Fruit fly (Drosophila melanogaster) whole organism, prepupa: ENCODE measurements around the gene CG10232.

Experiments used
- Blimp-1 ChIP-seq: fragments of 200-800 bp; sonication (Bioruptor generic); optimal IDR thresholded peaks from 3 replicates; lab custom pipeline; 2017; ENCODE audit warnings: missing biosample characterization, missing genetic modification characterization, mild to moderate bottlenecking, moderate library complexity, missing genetic modification reagents
- CG11902 ChIP-seq: fragments of 200-800 bp; sonication (Bioruptor generic); optimal IDR thresholded peaks from 3 replicates; lab custom pipeline; 2016; ENCODE audit warnings: missing biosample characterization, missing genetic modification characterization
- CG6854 ChIP-seq: fragments of 200-800 bp; sonication (Bioruptor generic); optimal IDR thresholded peaks from 2 replicates; lab custom pipeline; 2017; ENCODE audit warnings: missing biosample characterization, mild to moderate bottlenecking, missing genetic modification characterization
- Gug ChIP-seq: fragments of 200-800 bp; sonication (Bioruptor generic); IDR thresholded peaks from 2 replicates; pipeline ENCODE4 v1.3.6; 2022; ENCODE audit warnings: missing biosample characterization, missing genetic modification characterization
- Hr4 ChIP-seq: fragments of 200-800 bp; sonication (Bioruptor generic); optimal IDR thresholded peaks from 3 replicates; lab custom pipeline; 2016; ENCODE audit warnings: missing biosample characterization, missing genetic modification characterization

dm6 chr3R:23675646-23676045 is 45.8 kb downstream of the CG10232 start:
- peak; percentile 20 for TF ChIP-seq Hr4 (GFP tag; lab: Kevin White, UChicago)
- TF ChIP-seq Gug (GFP tag; lab: Robert Waterston, UW) = no peak
- TF ChIP-seq Blimp-1 = no peak
- no peak for TF ChIP-seq CG11902 (GFP tag; lab: Kevin White, UChicago)
- TF ChIP-seq CG6854 (GFP tag; lab: Kevin White, UChicago) = no peak
